Fruit fly (Drosophila melanogaster): ENCODE measurements around the gene CG15695.
A peak's percentile ranks its signal among the peaks of the same experiment; 100 is the strongest.

CG15695 gene

DNA sequence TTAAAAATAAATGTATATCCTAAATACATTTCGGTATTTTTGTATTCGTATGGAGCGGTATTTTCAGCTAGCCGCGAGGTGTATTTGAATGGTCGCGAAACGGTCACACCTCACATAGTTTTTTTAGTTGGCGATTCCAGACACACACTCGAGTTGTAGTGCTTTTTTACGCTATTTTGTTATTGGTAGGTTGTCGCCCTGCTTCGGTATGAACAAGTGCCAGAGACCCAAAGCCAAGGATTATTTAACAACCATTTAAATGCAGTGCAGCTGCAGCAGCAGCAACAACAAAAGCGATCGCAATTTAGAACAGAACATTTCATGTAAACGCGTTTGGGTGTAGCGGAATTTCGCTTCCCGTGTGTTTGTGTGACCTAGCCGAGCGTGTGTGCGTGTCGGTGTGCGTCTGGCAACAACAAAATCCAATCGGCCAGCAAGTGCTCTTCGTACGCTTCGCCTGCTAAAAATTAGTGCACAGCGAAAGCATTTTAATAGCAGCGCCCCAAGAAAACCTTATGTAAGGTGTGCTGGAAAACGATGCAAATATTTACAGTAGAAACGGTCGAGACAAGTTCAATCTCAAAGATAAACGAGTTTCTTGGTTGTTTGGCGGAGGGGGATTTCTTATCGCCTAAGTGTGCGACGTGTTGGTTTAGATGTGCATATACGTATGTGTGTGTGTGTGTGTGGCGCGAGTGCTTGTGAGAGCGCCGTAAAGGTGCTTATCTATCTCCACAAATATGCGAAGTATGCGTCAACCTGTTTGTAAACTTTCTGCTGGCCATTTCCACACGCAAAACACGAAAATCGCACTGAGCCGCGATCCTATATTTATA, 9.0 kb upstream of the CG15695 start, which contains the start of gene Synd (continued):
- TF ChIP-seq CG1024 (GFP tag; IDR thresholded peaks at IDR 0.05), result no peak
- TF ChIP-seq ci (GFP tag; IDR thresholded peaks at IDR 0.05), result 0 out of 3 replicates have a peak, but pooled peaks have one; percentile 40
- no peak for TF ChIP-seq CG10959 (GFP tag; IDR thresholded peaks at IDR 0.05)
- peak; percentile 35 for TF ChIP-seq HLH54F (GFP tag; optimal IDR thresholded peaks at IDR 0.05)
- no peak for TF ChIP-seq aop (GFP tag; IDR thresholded peaks at IDR 0.05)
- no peak for TF ChIP-seq CkIIα-i1 (GFP tag; IDR thresholded peaks at IDR 0.05)
- peak; percentile 10 for TF ChIP-seq Lhr (GFP tag; optimal IDR thresholded peaks at IDR 0.05)
- TF ChIP-seq CG13296 (GFP tag; optimal IDR thresholded peaks at IDR 0.05), result peak; percentile 62
- no peak for TF ChIP-seq ab (GFP tag; optimal IDR thresholded peaks at IDR 0.05)
- peak; percentile 43 for TF ChIP-seq CG17568 (GFP tag; optimal IDR thresholded peaks at IDR 0.05)
- no peak for TF ChIP-seq bbx (GFP tag; IDR thresholded peaks at IDR 0.05; ENCODE audit: partially characterized antibody)
- TF ChIP-seq Asciz (GFP tag; optimal IDR thresholded peaks at IDR 0.05), result no peak
- no peak for TF ChIP-seq CG15011 (GFP tag; optimal IDR thresholded peaks at IDR 0.05)
- TF ChIP-seq CG10543 (GFP tag; optimal IDR thresholded peaks at IDR 0.05), result peak; percentile 68
- TF ChIP-seq Fer3 (tag; optimal IDR thresholded peaks at IDR 0.05), result no peak
- TF ChIP-seq ranshi (GFP tag; IDR thresholded peaks at IDR 0.05), result no peak
- TF ChIP-seq CG8765 (GFP tag; IDR thresholded peaks at IDR 0.05), result no peak
- TF ChIP-seq BtbVII (GFP tag; optimal IDR thresholded peaks at IDR 0.05), result peak; percentile 69
- TF ChIP-seq CG11247 (GFP tag; IDR thresholded peaks at IDR 0.05), result no peak
- TF ChIP-seq CG10321 (GFP tag; IDR thresholded peaks at IDR 0.05), result no peak
- no peak for TF ChIP-seq CG11456 (GFP tag; IDR thresholded peaks at IDR 0.05)
- no peak for TF ChIP-seq CG8944 (GFP tag; optimal IDR thresholded peaks at IDR 0.05)
- no peak for TF ChIP-seq so (GFP tag; IDR thresholded peaks at IDR 0.05)
- TF ChIP-seq hth (optimal IDR thresholded peaks at IDR 0.05), result no peak
- no peak for TF ChIP-seq CG11723 (GFP tag; optimal IDR thresholded peaks at IDR 0.05)
- TF ChIP-seq CG3281 (GFP tag; optimal IDR thresholded peaks at IDR 0.05), result peak; percentile 34
- TF ChIP-seq ewg (GFP tag; optimal IDR thresholded peaks at IDR 0.05), result no peak
- TF ChIP-seq Hr39 (optimal IDR thresholded peaks at IDR 0.05), result no peak
- TF ChIP-seq chn (GFP tag; optimal IDR thresholded peaks at IDR 0.05), result no peak
- TF ChIP-seq CG4730 (GFP tag; IDR thresholded peaks at IDR 0.05), result no peak
- no peak for TF ChIP-seq unpg (GFP tag; optimal IDR thresholded peaks at IDR 0.05)
- TF ChIP-seq jing (GFP tag; optimal IDR thresholded peaks at IDR 0.05), result no peak
- no peak for TF ChIP-seq CG15696 (tag; optimal IDR thresholded peaks at IDR 0.05)
- TF ChIP-seq CG30403 (GFP tag; optimal IDR thresholded peaks at IDR 0.05), result no peak
- peak; percentile 23 for TF ChIP-seq CG3995 (GFP tag; optimal IDR thresholded peaks at IDR 0.05)
- no peak for TF ChIP-seq CG6272 (GFP tag; IDR thresholded peaks at IDR 0.05)
- no peak for TF ChIP-seq E2f1 (GFP tag; IDR thresholded peaks at IDR 0.05)
- peak; percentile 81 for TF ChIP-seq Med (GFP tag)
- TF ChIP-seq danr (GFP tag; IDR thresholded peaks at IDR 0.05), result no peak
- TF ChIP-seq CG15601 (tag; optimal IDR thresholded peaks at IDR 0.05), result no peak
- no peak for TF ChIP-seq CG17912 (GFP tag; optimal IDR thresholded peaks at IDR 0.05)
- no peak for TF ChIP-seq ttk (GFP tag; IDR thresholded peaks at IDR 0.05)
- TF ChIP-seq lilli (GFP tag; optimal IDR thresholded peaks at IDR 0.05), result peak; percentile 18
- no peak for TF ChIP-seq usp (GFP tag; optimal IDR thresholded peaks at IDR 0.05)
- TF ChIP-seq CG18476 (GFP tag; optimal IDR thresholded peaks at IDR 0.05), result no peak
- TF ChIP-seq CG14710 (tag; optimal IDR thresholded peaks at IDR 0.05), result no peak
- TF ChIP-seq btn (GFP tag; optimal IDR thresholded peaks at IDR 0.05), result no peak
- peak; percentile 7 for TF ChIP-seq gcm (GFP tag; optimal IDR thresholded peaks at IDR 0.05)
- no peak for TF ChIP-seq pita (GFP tag; optimal IDR thresholded peaks at IDR 0.05)
- TF ChIP-seq CG32772 (GFP tag; IDR thresholded peaks at IDR 0.05), result peak; percentile 41; the same call in 1 of the 2 replicates
- TF ChIP-seq croc (GFP tag; conservative IDR thresholded peaks at IDR 0.05), result no peak
